Worm (Caenorhabditis elegans) whole organism, young adult: Measurements from ENCODE around the gene lam-1.

Experiments
- B0035.1 ChIP-seq: sonication (generic microtip); optimal IDR thresholded peaks from 2 replicates; lab custom pipeline; 2016; ENCODE audit warnings: missing genetic modification characterization, mild to moderate bottlenecking, missing compliant biosample characterization, missing genotype, missing genetic modification reagents
- B0261.1 ChIP-seq: sonication (generic microtip); optimal IDR thresholded peaks from 2 replicates; lab custom pipeline; 2016; ENCODE audit warnings: mild to moderate bottlenecking, missing genetic modification characterization, moderate library complexity, missing compliant biosample characterization
- C17E4.6 ChIP-seq: fragments of 200-800 bp; sonication (Bioruptor generic); IDR thresholded peaks from 2 replicates; pipeline ENCODE4 v1.3.6; 2022; ENCODE audit warnings: missing genetic modification reagents, missing genetic modification characterization, missing compliant biosample characterization
- D2030.7 ChIP-seq: fragments of 200-800 bp; sonication (Bioruptor generic); IDR thresholded peaks from 2 replicates; pipeline ENCODE4 v1.3.6; 2022; ENCODE audit warnings: missing genetic modification reagents, missing genetic modification characterization, missing compliant biosample characterization
- F23B12.7 ChIP-seq: sonication (generic microtip); optimal IDR thresholded peaks from 2 replicates; lab custom pipeline; 2017; ENCODE audit warnings: missing genetic modification characterization, mild to moderate bottlenecking, missing compliant biosample characterization, antibody characterized with exemption, moderate library complexity; ENCODE audit not compliant: insufficient read depth
- F33H1.4 ChIP-seq: fragments of 200-800 bp; sonication (Bioruptor generic); IDR thresholded peaks from 2 replicates; pipeline ENCODE4 v1.3.6; 2022; ENCODE audit warnings: missing genetic modification reagents, missing genetic modification characterization, missing compliant biosample characterization
- F49E8.2 ChIP-seq: sonication (generic microtip); optimal IDR thresholded peaks from 3 replicates; lab custom pipeline; 2017; ENCODE audit warnings: missing genetic modification characterization, mild to moderate bottlenecking, missing compliant biosample characterization, antibody characterized with exemption, moderate library complexity; ENCODE audit not compliant: insufficient read depth
- F57C9.4 ChIP-seq: sonication (generic microtip); optimal IDR thresholded peaks from 2 replicates; lab custom pipeline; 2017; ENCODE audit warnings: mild to moderate bottlenecking, missing genetic modification characterization, missing compliant biosample characterization
- T07F8.4 ChIP-seq: sonication (generic microtip); optimal IDR thresholded peaks from 2 replicates; lab custom pipeline; 2016; ENCODE audit warnings: mild to moderate bottlenecking, missing genetic modification characterization, moderate library complexity, missing compliant biosample characterization
- Y53F4B.3 ChIP-seq: fragments of 200-800 bp; sonication (Bioruptor generic); IDR thresholded peaks from 2 replicates; pipeline ENCODE4 v1.3.6; 2022; ENCODE audit warnings: missing genetic modification reagents, missing genetic modification characterization, missing compliant biosample characterization
- Y56A3A.18 ChIP-seq: fragments of 200-800 bp; sonication (Bioruptor generic); IDR thresholded peaks from 2 replicates; pipeline ENCODE4 v1.3.6; 2022; ENCODE audit warnings: missing genetic modification reagents, missing genetic modification characterization, missing compliant biosample characterization
- ama-1 ChIP-seq, 3 experiments: fragments of 150-350 bp in 1 of 3; sonication (generic microtip) in 2 of 3; optimal IDR thresholded peaks; 2 replicates each; lab custom pipeline; 2014 to 2018; ENCODE audit warnings: missing biosample characterization in 2 of 3, missing genetic modification characterization in 2 of 3, missing genetic modification reagents in 2 of 3
- attf-3 ChIP-seq: fragments of 200-800 bp; sonication (Bioruptor generic); conservative IDR thresholded peaks from 2 replicates; pipeline ENCODE4 v1.3.6; 2022; ENCODE audit warnings: missing genetic modification reagents, missing genetic modification characterization, missing compliant biosample characterization
- bed-1 ChIP-seq: fragments of 200-800 bp; sonication (Bioruptor generic); IDR thresholded peaks from 2 replicates; pipeline ENCODE4 v1.3.6; 2022; ENCODE audit warnings: missing genetic modification reagents, missing genetic modification characterization, missing compliant biosample characterization
- bed-2 ChIP-seq: fragments of 200-800 bp; sonication (Bioruptor generic); IDR thresholded peaks from 2 replicates; pipeline ENCODE4 v1.3.6; 2022; ENCODE audit warnings: missing genetic modification reagents, missing genetic modification characterization, missing compliant biosample characterization
- ccch-3 ChIP-seq: fragments of 200-800 bp; sonication (Bioruptor generic); optimal IDR thresholded peaks from 2 replicates; lab custom pipeline; 2018; ENCODE audit warnings: mild to moderate bottlenecking, missing genetic modification characterization, missing compliant biosample characterization
- ceh-100 ChIP-seq: fragments of 200-800 bp; sonication (Bioruptor generic); IDR thresholded peaks from 2 replicates; pipeline ENCODE4 v1.3.6; 2022; ENCODE audit warnings: missing genetic modification reagents, missing genetic modification characterization, missing compliant biosample characterization
- ceh-79 ChIP-seq: sonication (generic microtip); optimal IDR thresholded peaks from 2 replicates; lab custom pipeline; 2017; ENCODE audit warnings: mild to moderate bottlenecking, missing genetic modification characterization, missing compliant biosample characterization
- die-1 ChIP-seq: sonication (generic microtip); optimal IDR thresholded peaks from 2 replicates; lab custom pipeline; 2016; ENCODE audit warnings: missing genotype, mild to moderate bottlenecking, missing genetic modification characterization, missing compliant biosample characterization
- dox-1 ChIP-seq: fragments of 200-800 bp; sonication (Bioruptor generic); IDR thresholded peaks from 2 replicates; pipeline ENCODE4 v1.3.6; 2022; ENCODE audit warnings: missing genetic modification reagents, missing genetic modification characterization, missing compliant biosample characterization
- egl-18 ChIP-seq: fragments of 200-800 bp; sonication (Bioruptor generic); IDR thresholded peaks from 2 replicates; pipeline ENCODE4 v1.3.6; 2022; ENCODE audit warnings: missing genetic modification reagents, missing genetic modification characterization, missing compliant biosample characterization
- egrh-3 ChIP-seq: fragments of 200-800 bp; sonication (Bioruptor generic); IDR thresholded peaks from 2 replicates; pipeline ENCODE4 v1.3.6; 2022; ENCODE audit warnings: missing genetic modification reagents, missing genetic modification characterization, missing compliant biosample characterization
- ets-4 ChIP-seq: fragments of 200-800 bp; sonication (Bioruptor generic); optimal IDR thresholded peaks from 2 replicates; lab custom pipeline; 2018; ENCODE audit warnings: mild to moderate bottlenecking, missing genetic modification characterization, missing compliant biosample characterization
- hmg-20 ChIP-seq: fragments of 200-800 bp; sonication (Bioruptor generic); IDR thresholded peaks from 2 replicates; pipeline ENCODE4 v1.3.6; 2022; ENCODE audit warnings: missing genetic modification reagents, missing genetic modification characterization, missing compliant biosample characterization
- hrde-1 ChIP-seq: sonication (generic microtip); optimal IDR thresholded peaks from 2 replicates; lab custom pipeline; 2016; ENCODE audit warnings: missing genetic modification characterization, mild to moderate bottlenecking, missing compliant biosample characterization, moderate library complexity, missing genotype, missing genetic modification reagents, borderline replicate concordance
- hsf-1 ChIP-seq: fragments of 200-800 bp; sonication (Bioruptor generic); IDR thresholded peaks from 2 replicates; pipeline ENCODE4 v1.3.6; 2022; ENCODE audit warnings: missing genetic modification reagents, missing genetic modification characterization, missing compliant biosample characterization
- lin-40 ChIP-seq: sonication (generic microtip); optimal IDR thresholded peaks from 2 replicates; lab custom pipeline; 2016; ENCODE audit warnings: missing genetic modification characterization, mild to moderate bottlenecking, missing compliant biosample characterization, missing genotype, missing genetic modification reagents
- lir-1 ChIP-seq: fragments of 200-800 bp; sonication (Bioruptor generic); conservative IDR thresholded peaks from 2 replicates; pipeline ENCODE4 v1.3.6; 2022; ENCODE audit warnings: missing genetic modification reagents, missing genetic modification characterization, missing compliant biosample characterization
- lsl-1 ChIP-seq: fragments of 200-800 bp; sonication (Bioruptor generic); optimal IDR thresholded peaks from 2 replicates; lab custom pipeline; 2018; ENCODE audit warnings: mild to moderate bottlenecking, missing genetic modification characterization, moderate library complexity, missing compliant biosample characterization
- madf-10 ChIP-seq: sonication (generic microtip); optimal IDR thresholded peaks from 2 replicates; lab custom pipeline; 2016; ENCODE audit warnings: mild to moderate bottlenecking, missing genetic modification characterization, missing compliant biosample characterization
- madf-8 ChIP-seq: fragments of 200-800 bp; sonication (Bioruptor generic); conservative IDR thresholded peaks from 2 replicates; pipeline ENCODE4 v1.3.6; 2022; ENCODE audit warnings: missing genetic modification reagents, missing genetic modification characterization, missing compliant biosample characterization
- mcd-1 ChIP-seq: fragments of 200-800 bp; sonication (Bioruptor generic); IDR thresholded peaks from 2 replicates; pipeline ENCODE4 v1.3.6; 2022; ENCODE audit warnings: missing genetic modification reagents, missing genetic modification characterization, missing compliant biosample characterization
- nhr-179 ChIP-seq: sonication (generic microtip); optimal IDR thresholded peaks from 2 replicates; lab custom pipeline; 2016; ENCODE audit warnings: mild to moderate bottlenecking, missing genetic modification characterization, missing compliant biosample characterization
- pha-4 ChIP-seq: fragments of 150-350 bp; sonication (generic microtip); optimal IDR thresholded peaks from 2 replicates; lab custom pipeline; 2014; ENCODE audit warnings: missing biosample characterization, missing genetic modification reagents, missing genetic modification characterization
- repo-1 ChIP-seq: sonication (generic microtip); optimal IDR thresholded peaks from 2 replicates; lab custom pipeline; 2017; ENCODE audit warnings: mild to moderate bottlenecking, missing genetic modification characterization, missing compliant biosample characterization
- rpc-1 ChIP-seq, 2 experiments: fragments of 150-350 bp in 1 of 2; sonication (generic microtip) in 1 of 2; optimal IDR thresholded peaks; 2 replicates each; lab custom pipeline; 2014 to 2018; ENCODE audit warnings: missing biosample characterization in 1 of 2, missing genetic modification characterization in 1 of 2, missing genetic modification reagents in 1 of 2, missing genotype in 1 of 2
- sdz-38 ChIP-seq: sonication (generic microtip); optimal IDR thresholded peaks from 2 replicates; lab custom pipeline; 2016; ENCODE audit warnings: missing genotype, missing genetic modification characterization, missing compliant biosample characterization
- snpc-3.4 ChIP-seq: sonication (generic microtip); optimal IDR thresholded peaks from 2 replicates; lab custom pipeline; 2017; ENCODE audit warnings: missing genetic modification characterization, mild to moderate bottlenecking, missing compliant biosample characterization, antibody characterized with exemption, moderate library complexity, missing genotype, missing genetic modification reagents
- snpc-4 ChIP-seq, 5 experiments: fragments of 150-350 bp in 1 of 5; sonication (generic microtip) in 4 of 5; optimal IDR thresholded peaks; 2 replicates each; lab custom pipeline; 2014 to 2018; ENCODE audit warnings: missing genetic modification characterization in 5 of 5, missing biosample characterization in 3 of 5, antibody characterized with exemption in 2 of 5, mild to moderate bottlenecking in 2 of 5, missing compliant biosample characterization in 2 of 5, missing genotype in 2 of 5, moderate library complexity in 2 of 5, missing genetic modification reagents in 1 of 5
- somi-1 ChIP-seq: fragments of 200-800 bp; sonication (Bioruptor generic); optimal IDR thresholded peaks from 2 replicates; lab custom pipeline; 2018; ENCODE audit warnings: mild to moderate bottlenecking, missing genetic modification characterization, missing compliant biosample characterization
- unc-62 ChIP-seq: fragments of 150-350 bp; optimal IDR thresholded peaks from 2 replicates; lab custom pipeline; 2014; ENCODE audit warnings: missing biosample characterization, missing genetic modification reagents, missing genetic modification characterization
- zfh-2 ChIP-seq: fragments of 200-800 bp; sonication (Bioruptor generic); conservative IDR thresholded peaks from 2 replicates; pipeline ENCODE4 v1.3.6; 2022; ENCODE audit warnings: missing genetic modification reagents, missing genetic modification characterization, missing compliant biosample characterization
- zim-3 ChIP-seq: sonication (generic microtip); optimal IDR thresholded peaks from 2 replicates; lab custom pipeline; 2017; ENCODE audit warnings: mild to moderate bottlenecking, missing genetic modification characterization, moderate library complexity, missing compliant biosample characterization
- ztf-22 ChIP-seq: fragments of 200-800 bp; sonication (Bioruptor generic); optimal IDR thresholded peaks from 2 replicates; lab custom pipeline; 2018; ENCODE audit warnings: mild to moderate bottlenecking, missing genetic modification characterization, moderate library complexity, missing compliant biosample characterization

lam-1 gene

ce11 chrIV:5137809-5138208 is 35.3 kb upstream of the lam-1 start:
- TF ChIP-seq F49E8.2: no peak
- no peak for TF ChIP-seq D2030.7 (GFP tag; lab: Robert Waterston, UW)
- no peak for TF ChIP-seq lsl-1 (GFP tag; lab: Kevin White, UChicago)
- no peak for TF ChIP-seq hmg-20 (GFP tag; lab: Robert Waterston, UW)
- no peak for TF ChIP-seq egl-18

DNA sequence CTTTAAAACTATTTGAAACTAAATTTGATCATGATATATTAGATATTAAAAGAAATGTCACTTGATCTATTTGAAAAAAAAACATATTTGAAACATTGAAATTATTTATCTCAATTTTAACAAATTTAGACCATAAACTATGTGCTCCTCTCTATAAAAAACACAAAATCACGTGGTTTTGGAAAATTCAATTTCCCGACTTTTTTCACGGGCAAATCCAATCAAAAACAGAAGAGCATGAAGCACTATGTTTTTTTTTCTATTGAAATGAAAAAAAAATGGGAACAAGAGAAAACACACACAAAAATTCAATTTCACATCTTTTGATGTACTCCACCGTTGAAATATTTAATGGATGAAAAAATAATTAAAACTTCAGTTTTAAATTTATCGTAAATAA is 33.9 kb upstream of the lam-1 start:
- TF ChIP-seq madf-10 (tag; lab: Kevin White, UChicago) (no peak), bed-1 (GFP tag; lab: Robert Waterston, UW) (no peak), somi-1 (GFP tag; lab: Kevin White, UChicago) (no peak), T07F8.4 (no peak), ama-1 (optimal IDR thresholded peaks at IDR 0.05; lab: Kevin White, UChicago) (no peak), ama-1 (GFP tag; optimal IDR thresholded peaks at IDR 0.05; lab: Kevin White, UChicago) (no peak), nhr-179 (tag; lab: Kevin White, UChicago) (no peak), Y56A3A.18 (GFP tag; lab: Robert Waterston, UW) (no peak), attf-3 (GFP tag; lab: Robert Waterston, UW) (no peak), hrde-1 (no peak), F57C9.4 (tag; lab: Kevin White, UChicago) (no peak), snpc-3.4 (tag; lab: Kevin White, UChicago) (no peak), egrh-3 (no peak), mcd-1 (GFP tag; lab: Robert Waterston, UW) (no peak), dox-1 (GFP tag; lab: Robert Waterston, UW) (no peak), ceh-79 (tag; lab: Kevin White, UChicago) (no peak)

- TF ChIP-seq ceh-79 (tag; lab: Kevin White, UChicago) (no peak), ets-4 (GFP tag; lab: Kevin White, UChicago) (no peak), egl-18 (no peak), D2030.7 (GFP tag; lab: Robert Waterston, UW) (no peak), zim-3 (no peak), Y53F4B.3 (GFP tag; lab: Robert Waterston, UW) (no peak), snpc-3.4 (tag; lab: Kevin White, UChicago) (no peak), rpc-1 (optimal IDR thresholded peaks at IDR 0.05; lab: Kevin White, UChicago) (no peak), rpc-1 (tag; optimal IDR thresholded peaks at IDR 0.05; lab: Kevin White, UChicago) (no peak), C17E4.6 (GFP tag; lab: Robert Waterston, UW) (no peak), bed-2 (GFP tag; lab: Robert Waterston, UW) (no peak), ztf-22 (no peak), hsf-1 (no peak), die-1 (tag; lab: Kevin White, UChicago) (no peak), zfh-2 (no peak), sdz-38 (tag; lab: Kevin White, UChicago) (no peak), ccch-3 (GFP tag; lab: Kevin White, UChicago) (no peak), F33H1.4 (GFP tag; lab: Robert Waterston, UW) (no peak), repo-1 (no peak), ama-1 (optimal IDR thresholded peaks at IDR 0.05; lab: Kevin White, UChicago) (no peak), ama-1 (GFP tag; optimal IDR thresholded peaks at IDR 0.05; lab: Kevin White, UChicago) (no peak)
Observed at ce11 chrIV:5139972-5140371, 33.2 kb upstream of the lam-1 start.

DNA sequence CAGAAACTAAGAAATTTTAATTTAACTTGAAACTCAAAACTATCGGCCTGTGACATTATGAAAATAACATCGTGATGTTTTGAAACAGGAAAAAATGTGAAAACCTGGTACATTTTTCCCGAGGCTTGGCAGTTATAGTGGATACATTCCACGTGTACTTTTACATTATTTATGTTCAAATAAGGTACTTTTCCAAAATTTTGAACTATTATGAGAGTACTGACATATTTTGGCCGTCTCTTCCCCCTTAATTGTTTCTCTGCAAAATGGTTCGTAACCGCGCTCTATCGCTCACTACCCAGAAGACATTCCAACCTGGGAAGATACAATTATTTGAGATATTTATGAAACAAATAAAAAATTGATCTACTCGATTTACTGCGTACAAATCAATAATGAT is 23.3 kb upstream of the lam-1 start, which contains the start of gene C24D10.5:
Gene C24D10.5 (plus strand): TSS at position 301 of the 400 bp plus-strand sequence.
- TF ChIP-seq attf-3 (GFP tag; lab: Robert Waterston, UW) (no peak), snpc-4 (GFP tag; optimal IDR thresholded peaks at IDR 0.05; lab: Kevin White, UChicago) (no peak), snpc-4 (tag; optimal IDR thresholded peaks at IDR 0.05; lab: Kevin White, UChicago) (no peak), Y56A3A.18 (GFP tag; lab: Robert Waterston, UW) (no peak), T07F8.4 (no peak), madf-8 (no peak), lin-40 (tag; lab: Kevin White, UChicago) (no peak), lir-1 (GFP tag; lab: Robert Waterston, UW) (no peak), B0261.1 (tag; lab: Kevin White, UChicago) (no peak), unc-62 (GFP tag; lab: Kevin White, UChicago) (no peak), F23B12.7 (tag; lab: Kevin White, UChicago) (no peak), B0035.1 (tag; lab: Kevin White, UChicago) (no peak), ceh-100 (GFP tag; lab: Robert Waterston, UW) (no peak), pha-4 (no peak)
